Comparison of ENCODE assay signal across 6 worm cellular contexts in the genomic region with DNA sequence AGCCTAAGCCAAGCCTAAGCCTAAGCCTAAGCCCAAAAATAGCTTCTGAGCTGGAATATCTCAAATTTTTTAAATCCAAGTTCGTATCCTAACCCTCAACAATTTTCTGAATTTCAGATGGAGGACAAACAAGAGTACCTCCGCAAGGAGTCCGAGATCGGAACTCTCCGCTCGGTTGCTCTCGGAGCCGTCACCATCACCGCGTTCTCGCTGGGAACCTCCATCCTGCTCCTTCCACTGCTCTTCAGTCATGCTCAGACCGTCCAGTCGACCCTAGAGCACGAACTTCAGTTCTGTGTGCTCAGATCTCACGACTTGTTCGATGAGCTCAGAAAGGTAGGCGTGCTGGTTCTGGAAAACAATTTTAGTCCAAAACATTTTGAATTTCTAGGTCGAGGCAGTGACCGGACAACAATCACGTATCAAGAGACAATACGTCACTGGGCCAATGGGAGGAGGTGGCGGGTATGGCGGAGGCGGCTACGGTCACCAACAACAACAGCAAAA.
TF ChIP-seq lines count a peak whose summit lies in the region.

A gene (plus strand): TSS at position 118 of the 507 bp plus-strand sequence.

TF ChIP-seq in whole organism, L1 larva, 84 proteins besides CTCF, POLR2A, EP300 and RAD21:
- TF ChIP-seq grh-1 (GFP tag; IDR thresholded peaks at IDR 0.05; lab: Robert Waterston, UW) (peak; percentile 21; the same call in 1 of the 2 replicates), sptf-1 (tag; optimal IDR thresholded peaks at IDR 0.05; lab: Kevin White, UChicago) (no peak), irx-1 (tag; optimal IDR thresholded peaks at IDR 0.05; lab: Kevin White, UChicago) (no peak), ceh-88 (GFP tag; IDR thresholded peaks at IDR 0.05; lab: Robert Waterston, UW) (peak; percentile 31; the same call in 1 of the 2 replicates), nhr-85 (tag; lab: Kevin White, UChicago) (no peak), fkh-4 (tag; optimal IDR thresholded peaks at IDR 0.05; lab: Kevin White, UChicago; ENCODE audit: borderline replicate concordance) (no peak), tlp-1 (tag; optimal IDR thresholded peaks at IDR 0.05; lab: Kevin White, UChicago) (no peak), aha-1 (tag; optimal IDR thresholded peaks at IDR 0.05; lab: Kevin White, UChicago) (no peak), C16A3.4 (tag; optimal IDR thresholded peaks at IDR 0.05; lab: Kevin White, UChicago) (no peak), unc-130 (tag; optimal IDR thresholded peaks at IDR 0.05; lab: Kevin White, UChicago) (no peak), dsc-1 (tag; optimal IDR thresholded peaks at IDR 0.05; lab: Kevin White, UChicago) (no peak), jun-1 (tag; optimal IDR thresholded peaks at IDR 0.05; lab: Kevin White, UChicago) (no peak), pqm-1 (tag; optimal IDR thresholded peaks at IDR 0.05; lab: Kevin White, UChicago) (no peak)

TF ChIP-seq in whole organism, L2 larva, 48 proteins besides CTCF, POLR2A, EP300 and RAD21:
- TF ChIP-seq sma-3 (GFP tag; optimal IDR thresholded peaks at IDR 0.05; lab: Kevin White, UChicago) (peak; percentile 34), ceh-16 (tag; optimal IDR thresholded peaks at IDR 0.05; lab: Kevin White, UChicago) (peak; percentile 0), lin-11 (tag; optimal IDR thresholded peaks at IDR 0.05; lab: Kevin White, UChicago) (no peak)

TF ChIP-seq in whole organism, L3 larva, 47 proteins besides CTCF, POLR2A, EP300 and RAD21:
- TF ChIP-seq ama-1 (optimal IDR thresholded peaks at IDR 0.05; lab: Kevin White, UChicago) (peak; percentile 64), fos-1 (tag; optimal IDR thresholded peaks at IDR 0.05; lab: Kevin White, UChicago) (no peak), nhr-23 (tag; optimal IDR thresholded peaks at IDR 0.05; lab: Kevin White, UChicago) (peak; percentile 5)

TF ChIP-seq in whole organism, L4 larva, 104 proteins besides CTCF, POLR2A, EP300 and RAD21:
- TF ChIP-seq mep-1 (tag; optimal IDR thresholded peaks at IDR 0.05; lab: Kevin White, UChicago) (no peak), aha-1 (tag; lab: Kevin White, UChicago) (no peak), D1046.2 (GFP tag; IDR thresholded peaks at IDR 0.05; lab: Robert Waterston, UW) (0 out of 2 replicates have a peak, but pooled peaks have one; percentile 10), R02D3.7 (tag; optimal IDR thresholded peaks at IDR 0.05; lab: Kevin White, UChicago) (no peak), ceh-62 (tag; optimal IDR thresholded peaks at IDR 0.05; lab: Kevin White, UChicago) (no peak), egl-43 (GFP tag; IDR thresholded peaks at IDR 0.05; lab: Robert Waterston, UW) (no peak), nhr-28 (tag; optimal IDR thresholded peaks at IDR 0.05; lab: Kevin White, UChicago) (no peak), zip-2 (tag; optimal IDR thresholded peaks at IDR 0.05; lab: Kevin White, UChicago) (no peak), aly-2 (tag; optimal IDR thresholded peaks at IDR 0.05; lab: Kevin White, UChicago) (no peak), nhr-237 (tag; optimal IDR thresholded peaks at IDR 0.05; lab: Kevin White, UChicago) (no peak), nhr-25 (tag; optimal IDR thresholded peaks at IDR 0.05; lab: Kevin White, UChicago; ENCODE audit: borderline replicate concordance, insufficient read depth) (peak; percentile 11), zfp-3 (GFP tag; conservative IDR thresholded peaks at IDR 0.05; lab: Robert Waterston, UW) (peak; percentile 14; the same call in 1 of the 2 replicates), ama-1 (optimal IDR thresholded peaks at IDR 0.05; lab: Kevin White, UChicago) (peak; percentile 38), zag-1 (tag; optimal IDR thresholded peaks at IDR 0.05; lab: Kevin White, UChicago) (no peak), ceh-32 (tag; optimal IDR thresholded peaks at IDR 0.05; lab: Kevin White, UChicago; ENCODE audit: poor library complexity) (no peak), mes-2 (tag; optimal IDR thresholded peaks at IDR 0.05; lab: Kevin White, UChicago; ENCODE audit: poor library complexity, severe bottlenecking) (no peak), nhr-42 (GFP tag; IDR thresholded peaks at IDR 0.05; lab: Robert Waterston, UW) (no peak)

TF ChIP-seq in whole organism, early embryonic, 17 proteins besides CTCF, POLR2A, EP300 and RAD21:
- peak; percentile 6 for TF ChIP-seq ceh-36 (tag; optimal IDR thresholded peaks at IDR 0.05; lab: Kevin White, UChicago)
- TF ChIP-seq tbx-11 (GFP tag; IDR thresholded peaks at IDR 0.05; lab: Robert Waterston, UW): no peak

TF ChIP-seq in whole organism, young adult, 124 proteins besides CTCF, POLR2A, EP300 and RAD21:
- TF ChIP-seq Y53F4B.3 (GFP tag; IDR thresholded peaks at IDR 0.05; lab: Robert Waterston, UW) (no peak), ceh-100 (GFP tag; IDR thresholded peaks at IDR 0.05; lab: Robert Waterston, UW) (no peak), unc-130 (GFP tag; optimal IDR thresholded peaks at IDR 0.05; lab: Kevin White, UChicago) (no peak), T26A5.8 (tag; optimal IDR thresholded peaks at IDR 0.05; lab: Kevin White, UChicago) (no peak), lin-26 (GFP tag; IDR thresholded peaks at IDR 0.05; lab: Robert Waterston, UW) (peak; percentile 90), K12H6.12 (tag; optimal IDR thresholded peaks at IDR 0.05; lab: Kevin White, UChicago) (peak; percentile 31), let-607 (tag; optimal IDR thresholded peaks at IDR 0.05; lab: Kevin White, UChicago) (no peak), lin-40 (tag; optimal IDR thresholded peaks at IDR 0.05; lab: Kevin White, UChicago) (peak; percentile 63), let-526 (GFP tag; IDR thresholded peaks at IDR 0.05; lab: Robert Waterston, UW) (no peak), nhr-179 (tag; optimal IDR thresholded peaks at IDR 0.05; lab: Kevin White, UChicago) (no peak), madf-10 (tag; optimal IDR thresholded peaks at IDR 0.05; lab: Kevin White, UChicago) (no peak), sptf-2 (GFP tag; optimal IDR thresholded peaks at IDR 0.05; lab: Kevin White, UChicago) (no peak), C06A6.2 (GFP tag; conservative IDR thresholded peaks at IDR 0.05; lab: Robert Waterston, UW) (no peak), xnd-1 (tag; optimal IDR thresholded peaks at IDR 0.05; lab: Kevin White, UChicago) (no peak), ztf-28 (GFP tag; IDR thresholded peaks at IDR 0.05; lab: Robert Waterston, UW) (no peak), hrde-1 (tag; optimal IDR thresholded peaks at IDR 0.05; lab: Kevin White, UChicago; ENCODE audit: borderline replicate concordance) (no peak), F55B11.4 (tag; optimal IDR thresholded peaks at IDR 0.05; lab: Kevin White, UChicago; ENCODE audit: borderline replicate concordance, insufficient read depth) (no peak), attf-3 (GFP tag; conservative IDR thresholded peaks at IDR 0.05; lab: Robert Waterston, UW) (no peak), Y53G8AR.9 (GFP tag; conservative IDR thresholded peaks at IDR 0.05; lab: Robert Waterston, UW) (peak; percentile 58; the same call in 1 of the 2 replicates), ztf-3 (GFP tag; optimal IDR thresholded peaks at IDR 0.05; lab: Kevin White, UChicago) (no peak), ztf-26 (tag; optimal IDR thresholded peaks at IDR 0.05; lab: Kevin White, UChicago) (peak; percentile 54), nfyb-1 (GFP tag; IDR thresholded peaks at IDR 0.05; lab: Robert Waterston, UW) (0 out of 2 replicates have a peak, but pooled peaks have one; percentile 8), rec-8 (tag; optimal IDR thresholded peaks at IDR 0.05; lab: Kevin White, UChicago) (no peak), madf-3 (GFP tag; IDR thresholded peaks at IDR 0.05; lab: Robert Waterston, UW) (no peak), F57C9.4 (tag; optimal IDR thresholded peaks at IDR 0.05; lab: Kevin White, UChicago) (no peak), B0261.1 (tag; optimal IDR thresholded peaks at IDR 0.05; lab: Kevin White, UChicago) (no peak), mcd-1 (GFP tag; IDR thresholded peaks at IDR 0.05; lab: Robert Waterston, UW) (no peak), ceh-27 (GFP tag; optimal IDR thresholded peaks at IDR 0.05; lab: Kevin White, UChicago) (no peak), tbp1 (GFP tag; optimal IDR thresholded peaks at IDR 0.05; lab: Kevin White, UChicago) (no peak), ets-4 (GFP tag; optimal IDR thresholded peaks at IDR 0.05; lab: Kevin White, UChicago) (no peak), lin-35 (GFP tag; optimal IDR thresholded peaks at IDR 0.05; lab: Kevin White, UChicago) (no peak), pbrm-1 (GFP tag; IDR thresholded peaks at IDR 0.05; lab: Robert Waterston, UW) (no peak), F10E7.11 (tag; optimal IDR thresholded peaks at IDR 0.05; lab: Kevin White, UChicago) (no peak), ama-1 (optimal IDR thresholded peaks at IDR 0.05; lab: Kevin White, UChicago) (peak; percentile 74), ama-1 (GFP tag; optimal IDR thresholded peaks at IDR 0.05; lab: Kevin White, UChicago) (no peak), madf-6 (GFP tag; IDR thresholded peaks at IDR 0.05; lab: Robert Waterston, UW) (no peak), T07F8.4 (tag; optimal IDR thresholded peaks at IDR 0.05; lab: Kevin White, UChicago) (no peak), B0336.3 (GFP tag; IDR thresholded peaks at IDR 0.05; lab: Robert Waterston, UW) (no peak), egrh-3 (GFP tag; IDR thresholded peaks at IDR 0.05; lab: Robert Waterston, UW) (no peak), Y79H2A.3 (GFP tag; conservative IDR thresholded peaks at IDR 0.05; lab: Robert Waterston, UW) (no peak), nfya-1 (tag; optimal IDR thresholded peaks at IDR 0.05; lab: Kevin White, UChicago; ENCODE audit: borderline replicate concordance, insufficient read depth) (no peak), him-1 (tag; optimal IDR thresholded peaks at IDR 0.05; lab: Kevin White, UChicago) (no peak), F39B2.1 (GFP tag; IDR thresholded peaks at IDR 0.05; lab: Robert Waterston, UW) (no peak), F33H1.4 (GFP tag; IDR thresholded peaks at IDR 0.05; lab: Robert Waterston, UW) (no peak), zim-3 (tag; optimal IDR thresholded peaks at IDR 0.05; lab: Kevin White, UChicago) (peak; percentile 67), die-1 (tag; optimal IDR thresholded peaks at IDR 0.05; lab: Kevin White, UChicago) (no peak), nfya-2 (GFP tag; IDR thresholded peaks at IDR 0.05; lab: Robert Waterston, UW) (no peak), nhr-80 (tag; optimal IDR thresholded peaks at IDR 0.05; lab: Kevin White, UChicago) (no peak), ceh-91 (GFP tag; IDR thresholded peaks at IDR 0.05; lab: Robert Waterston, UW) (no peak), aptf-2 (GFP tag; conservative IDR thresholded peaks at IDR 0.05; lab: Robert Waterston, UW) (no peak), akir-1 (GFP tag; optimal IDR thresholded peaks at IDR 0.05; lab: Kevin White, UChicago) (no peak), F49E8.2 (tag; optimal IDR thresholded peaks at IDR 0.05; lab: Kevin White, UChicago; ENCODE audit: insufficient read depth) (no peak)
TF ChIP-seq in whole organism, young adult: peak in this region for 8.
